Fruit fly (Drosophila melanogaster) whole organism, prepupa: ENCODE data around the gene CG34247.

Experiments used
- Blimp-1 ChIP-seq: fragments of 200-800 bp; sonication (Bioruptor generic); optimal IDR thresholded peaks from 3 replicates; lab custom pipeline; 2017; ENCODE audit warnings: missing biosample characterization, missing genetic modification characterization, mild to moderate bottlenecking, moderate library complexity, missing genetic modification reagents
- CG10631 ChIP-seq: fragments of 200-800 bp; sonication (Bioruptor generic); optimal IDR thresholded peaks from 2 replicates; lab custom pipeline; 2016; ENCODE audit warnings: missing biosample characterization, missing genetic modification characterization
- CG11294 ChIP-seq: fragments of 200-800 bp; sonication (Bioruptor generic); IDR thresholded peaks from 2 replicates; pipeline ENCODE4 v1.3.6; 2022; ENCODE audit warnings: missing biosample characterization, missing genetic modification characterization
- CG11902 ChIP-seq: fragments of 200-800 bp; sonication (Bioruptor generic); optimal IDR thresholded peaks from 3 replicates; lab custom pipeline; 2016; ENCODE audit warnings: missing biosample characterization, missing genetic modification characterization
- CG1621 ChIP-seq: fragments of 200-800 bp; sonication (Bioruptor generic); optimal IDR thresholded peaks from 3 replicates; lab custom pipeline; 2018; ENCODE audit warnings: missing biosample characterization, mild to moderate bottlenecking, missing genetic modification characterization
- CG16779 ChIP-seq: fragments of 200-800 bp; sonication (Bioruptor generic); optimal IDR thresholded peaks from 3 replicates; lab custom pipeline; 2017; ENCODE audit warnings: missing biosample characterization, mild to moderate bottlenecking, missing genetic modification characterization
- CG3032 ChIP-seq: fragments of 200-800 bp; optimal IDR thresholded peaks from 2 replicates; lab custom pipeline; 2019; ENCODE audit warnings: missing biosample characterization, mild to moderate bottlenecking, missing genetic modification characterization, moderate library complexity
- CG32006 ChIP-seq: fragments of 200-800 bp; sonication (Bioruptor generic); optimal IDR thresholded peaks from 3 replicates; lab custom pipeline; 2017; ENCODE audit warnings: missing biosample characterization, mild to moderate bottlenecking, missing genetic modification characterization
- CG34406 ChIP-seq: fragments of 200-800 bp; sonication (Bioruptor generic); optimal IDR thresholded peaks from 3 replicates; lab custom pipeline; 2016; ENCODE audit warnings: missing biosample characterization, missing genetic modification characterization
- CG3919 ChIP-seq: fragments of 200-800 bp; sonication (Bioruptor generic); optimal IDR thresholded peaks from 3 replicates; lab custom pipeline; 2016; ENCODE audit warnings: missing biosample characterization, missing genetic modification characterization
- CG4318 ChIP-seq: fragments of 200-800 bp; sonication (Bioruptor generic); optimal IDR thresholded peaks from 3 replicates; lab custom pipeline; 2017; ENCODE audit warnings: missing biosample characterization, mild to moderate bottlenecking, missing genetic modification characterization
- CG6163 ChIP-seq: fragments of 200-800 bp; sonication (Bioruptor generic); IDR thresholded peaks from 3 replicates; pipeline ENCODE4 v1.3.6; 2022; ENCODE audit warnings: missing biosample characterization, missing genetic modification characterization
- CG6276 ChIP-seq: fragments of 200-800 bp; sonication (Bioruptor generic); optimal IDR thresholded peaks from 2 replicates; lab custom pipeline; 2017; ENCODE audit warnings: missing biosample characterization, mild to moderate bottlenecking, missing genetic modification characterization
- CG6792 ChIP-seq: fragments of 200-800 bp; sonication (Bioruptor generic); optimal IDR thresholded peaks from 3 replicates; lab custom pipeline; 2016; ENCODE audit warnings: missing biosample characterization, missing genetic modification characterization
- CG6808 ChIP-seq: fragments of 200-800 bp; sonication (Bioruptor generic); optimal IDR thresholded peaks from 3 replicates; lab custom pipeline; 2017; ENCODE audit warnings: missing biosample characterization, missing genetic modification characterization, mild to moderate bottlenecking, moderate library complexity, missing genetic modification reagents
- CG7368 ChIP-seq: fragments of 200-800 bp; sonication (Bioruptor generic); optimal IDR thresholded peaks from 3 replicates; lab custom pipeline; 2016; ENCODE audit warnings: missing biosample characterization, missing genetic modification characterization
- CG8119 ChIP-seq: fragments of 200-800 bp; sonication (Bioruptor generic); IDR thresholded peaks from 3 replicates; pipeline ENCODE4 v1.3.6; 2022; ENCODE audit warnings: missing biosample characterization, missing genetic modification characterization
- CG8632 ChIP-seq: fragments of 200-800 bp; sonication (Bioruptor generic); optimal IDR thresholded peaks from 3 replicates; lab custom pipeline; 2016; ENCODE audit warnings: missing biosample characterization, missing genetic modification characterization
- Eip78C ChIP-seq: fragments of 200-800 bp; sonication (Bioruptor generic); peaks from one replicate; lab custom pipeline; 2016; ENCODE audit warnings: missing biosample characterization, missing genetic modification characterization
- Ets21C ChIP-seq: fragments of 200-800 bp; sonication (Bioruptor generic); optimal IDR thresholded peaks from 3 replicates; lab custom pipeline; 2016; ENCODE audit warnings: missing biosample characterization, missing genetic modification characterization
- Ets96B ChIP-seq: fragments of 200-800 bp; optimal IDR thresholded peaks from 2 replicates; lab custom pipeline; 2019; ENCODE audit warnings: missing biosample characterization, mild to moderate bottlenecking, missing genetic modification characterization, moderate library complexity
- Gug ChIP-seq: fragments of 200-800 bp; sonication (Bioruptor generic); IDR thresholded peaks from 2 replicates; pipeline ENCODE4 v1.3.6; 2022; ENCODE audit warnings: missing biosample characterization, missing genetic modification characterization
- Hr38 ChIP-seq: sonication (Bioruptor generic); optimal IDR thresholded peaks from 2 replicates; lab custom pipeline; 2016; ENCODE audit warnings: missing biosample characterization, missing genetic modification characterization
- Hr4 ChIP-seq: fragments of 200-800 bp; sonication (Bioruptor generic); optimal IDR thresholded peaks from 3 replicates; lab custom pipeline; 2016; ENCODE audit warnings: missing biosample characterization, missing genetic modification characterization
- Lpt ChIP-seq: fragments of 200-800 bp; sonication (Bioruptor generic); optimal IDR thresholded peaks from 3 replicates; lab custom pipeline; 2016; ENCODE audit warnings: missing biosample characterization, missing genetic modification characterization
- Met ChIP-seq: fragments of 200-800 bp; sonication (Bioruptor generic); optimal IDR thresholded peaks from 3 replicates; lab custom pipeline; 2016; ENCODE audit warnings: missing biosample characterization, missing genetic modification characterization
- Smox ChIP-seq: fragments of 200-800 bp; sonication (Bioruptor generic); optimal IDR thresholded peaks from 3 replicates; lab custom pipeline; 2016; ENCODE audit warnings: missing biosample characterization, missing genetic modification characterization
- Sox15 ChIP-seq: fragments of 200-800 bp; sonication (Bioruptor generic); optimal IDR thresholded peaks from 3 replicates; lab custom pipeline; 2016; ENCODE audit warnings: missing biosample characterization, missing genetic modification characterization
- acj6 ChIP-seq: fragments of 200-800 bp; sonication (Bioruptor generic); optimal IDR thresholded peaks from 3 replicates; lab custom pipeline; 2016; ENCODE audit warnings: missing biosample characterization, missing genetic modification characterization
- cyc ChIP-seq: fragments of 200-800 bp; sonication (Bioruptor generic); optimal IDR thresholded peaks from 3 replicates; lab custom pipeline; 2016; ENCODE audit warnings: missing biosample characterization, missing genetic modification characterization
- dac ChIP-seq: fragments of 200-800 bp; sonication (Bioruptor generic); optimal IDR thresholded peaks from 2 replicates; lab custom pipeline; 2017; ENCODE audit warnings: missing biosample characterization, mild to moderate bottlenecking, missing genetic modification characterization
- dsx ChIP-seq: fragments of 200-800 bp; optimal IDR thresholded peaks from 3 replicates; lab custom pipeline; 2019; ENCODE audit warnings: missing biosample characterization, mild to moderate bottlenecking, missing genetic modification characterization, moderate library complexity; ENCODE audit not compliant: poor library complexity, severe bottlenecking
- eg ChIP-seq: fragments of 200-800 bp; sonication (Bioruptor generic); IDR thresholded peaks from 3 replicates; pipeline ENCODE4 v1.3.6; 2022; ENCODE audit warnings: missing biosample characterization, missing genetic modification characterization
- esn ChIP-seq: fragments of 200-800 bp; sonication (Bioruptor generic); optimal IDR thresholded peaks from 2 replicates; lab custom pipeline; 2016; ENCODE audit warnings: missing biosample characterization, mild to moderate bottlenecking, missing genetic modification characterization, moderate library complexity
- fd59A ChIP-seq: fragments of 200-800 bp; sonication (Bioruptor generic); optimal IDR thresholded peaks from 2 replicates; lab custom pipeline; 2017; ENCODE audit warnings: missing biosample characterization, mild to moderate bottlenecking, missing genetic modification characterization, missing genetic modification reagents
- lz ChIP-seq: fragments of 200-800 bp; sonication (Bioruptor generic); optimal IDR thresholded peaks from 3 replicates; lab custom pipeline; 2016; ENCODE audit warnings: missing biosample characterization, missing genetic modification characterization
- net ChIP-seq: fragments of 200-800 bp; sonication (Bioruptor generic); optimal IDR thresholded peaks from 3 replicates; lab custom pipeline; 2016; ENCODE audit warnings: missing biosample characterization, missing genetic modification characterization
- salr ChIP-seq, 2 experiments: fragments of 200-800 bp; sonication (Bioruptor generic); optimal IDR thresholded peaks; 3 replicates each; lab custom pipeline; 2016 to 2018; ENCODE audit warnings: missing biosample characterization in 2 of 2, missing genetic modification characterization in 2 of 2, mild to moderate bottlenecking in 1 of 2
- ss ChIP-seq, 2 experiments: fragments of 200-800 bp; sonication (Bioruptor generic); optimal IDR thresholded peaks; 2 replicates in 1 of 2; 3 replicates in 1 of 2; lab custom pipeline; 2017 to 2018; ENCODE audit warnings: mild to moderate bottlenecking in 2 of 2, missing biosample characterization in 2 of 2, missing genetic modification characterization in 2 of 2, moderate library complexity in 1 of 2
- svp ChIP-seq: fragments of 200-800 bp; sonication (Bioruptor generic); peaks from one replicate; lab custom pipeline; 2016; ENCODE audit warnings: missing biosample characterization, missing genetic modification characterization
- topi ChIP-seq: fragments of 200-800 bp; sonication (Bioruptor generic); optimal IDR thresholded peaks from 3 replicates; lab custom pipeline; 2016; ENCODE audit warnings: missing biosample characterization, missing genetic modification characterization

CG34247 gene

DNA sequence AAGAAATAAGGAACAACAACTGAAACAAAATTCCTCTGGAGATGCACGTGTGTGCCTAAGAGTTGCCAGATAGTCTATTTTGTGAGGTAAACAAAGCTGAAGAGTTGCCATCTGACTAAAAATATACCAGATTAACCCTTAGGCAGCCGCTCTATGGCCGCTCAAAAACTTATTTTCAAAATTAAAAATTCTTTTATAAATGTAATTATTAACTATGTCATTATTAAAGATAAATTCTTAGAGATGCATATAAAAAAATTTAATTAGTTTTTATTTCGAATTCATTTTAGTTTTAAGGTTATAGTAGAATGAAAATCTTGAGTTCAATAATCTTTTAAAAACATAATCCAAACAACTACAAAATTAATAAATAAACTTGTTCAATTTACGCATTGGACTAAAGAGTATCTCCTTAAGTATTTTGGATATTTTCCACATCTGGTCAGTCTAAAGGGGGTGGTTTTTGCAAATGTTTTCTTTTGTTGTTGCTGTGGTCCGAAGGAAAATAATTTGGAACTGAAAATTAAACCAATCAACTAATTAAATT is 32.7 kb downstream of the CG34247 start, which contains the start of gene Tmx3 (continued):
- TF ChIP-seq dac (peak; percentile 65), CG6163 (peak; percentile 93; the same call in 2 of the 3 replicates), dsx (peak; percentile 83), ss (GFP tag; optimal IDR thresholded peaks at IDR 0.05; lab: Kevin White, UChicago) (peak in 1 of 2 experiments; percentile 67), cyc (GFP tag; lab: Kevin White, UChicago) (peak; percentile 74), salr (GFP tag; optimal IDR thresholded peaks at IDR 0.05; lab: Kevin White, UChicago) (peak; percentile 50 to 87), CG3919 (GFP tag; lab: Kevin White, UChicago) (peak; percentile 55), CG4318 (no peak)

- TF ChIP-seq Eip78C (peak; percentile 60), eg (GFP tag; lab: Robert Waterston, UW) (no peak), svp (GFP tag; lab: Kevin White, UChicago) (peak; percentile 64)
Measured at dm6 chr3L:16225175-16225574, 36.2 kb downstream of the CG34247 start.

DNA sequence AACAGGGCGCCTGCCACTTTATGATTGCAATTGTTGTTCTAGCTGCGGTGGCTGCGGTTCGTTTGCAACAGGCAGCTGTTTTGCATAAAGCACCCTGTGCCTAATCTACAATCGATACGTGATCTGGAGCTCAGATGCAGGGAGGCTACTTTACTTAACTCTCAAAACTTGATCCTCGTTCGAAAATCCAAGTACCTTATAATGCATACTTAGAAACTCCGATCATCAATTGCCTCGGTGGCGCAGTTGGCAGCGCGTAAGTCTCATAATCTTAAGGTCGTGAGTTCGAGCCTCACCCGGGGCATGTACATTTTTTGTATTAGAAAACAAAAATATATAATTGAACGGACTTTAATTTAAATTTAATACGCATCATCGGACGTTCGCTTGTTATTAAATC is 39.6 kb downstream of the CG34247 start:
- TF ChIP-seq CG32006 (GFP tag; lab: Kevin White, UChicago) (no peak), CG34406 (GFP tag; lab: Kevin White, UChicago) (no peak), eg (GFP tag; lab: Robert Waterston, UW) (no peak), fd59A (no peak), CG16779 (tag; lab: Kevin White, UChicago) (no peak), Eip78C (peak; percentile 11), svp (GFP tag; lab: Kevin White, UChicago) (peak; percentile 69), Gug (GFP tag; lab: Robert Waterston, UW) (no peak), CG3032 (no peak), CG1621 (tag; lab: Kevin White, UChicago) (no peak), CG6276 (GFP tag; lab: Kevin White, UChicago) (no peak), esn (no peak)
- TF ChIP-seq, all 60 proteins: peak for 2

dm6 chr3L:16221278-16221677 is 40.1 kb downstream of the CG34247 start:
- TF ChIP-seq Sox15 (no peak), Eip78C (peak; percentile 63), CG32006 (GFP tag; lab: Kevin White, UChicago) (peak; percentile 47), CG11294 (GFP tag; lab: Robert Waterston, UW) (no peak), Hr4 (GFP tag; lab: Kevin White, UChicago) (peak; percentile 8), salr (GFP tag; optimal IDR thresholded peaks at IDR 0.05; lab: Kevin White, UChicago) (peak in 1 of 2 experiments; percentile 7), CG6276 (GFP tag; lab: Kevin White, UChicago) (peak; percentile 6), CG8119 (GFP tag; lab: Robert Waterston, UW) (0 out of 3 replicates have a peak, but pooled peaks have one; percentile 30), CG4318 (peak; percentile 32), Lpt (peak; percentile 1), CG3919 (GFP tag; lab: Kevin White, UChicago) (peak; percentile 7), dac (no peak), topi (GFP tag; lab: Kevin White, UChicago) (no peak)

DNA sequence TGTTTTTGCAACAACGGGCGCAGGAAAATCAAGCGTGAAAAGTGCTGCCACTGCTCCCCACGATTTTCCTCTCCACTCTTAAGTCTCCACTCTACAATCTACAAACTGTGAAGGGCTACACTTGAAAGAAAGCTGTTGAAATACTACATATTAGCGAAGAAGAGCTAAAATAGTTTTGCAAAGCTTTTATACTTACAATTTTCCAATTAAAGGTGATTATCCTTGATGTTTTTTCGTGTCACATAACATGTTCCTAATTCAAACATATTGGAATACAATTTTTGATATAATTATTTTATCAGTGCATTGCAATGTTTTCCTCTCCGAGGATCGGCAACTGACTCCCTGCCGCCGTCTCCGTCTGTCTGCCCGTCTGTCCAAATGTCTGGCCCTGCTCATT is 43.5 kb downstream of the CG34247 start:
- TF ChIP-seq acj6 (GFP tag; lab: Kevin White, UChicago), result peak; percentile 55
- TF ChIP-seq CG10631 (GFP tag; lab: Kevin White, UChicago), result peak; percentile 72
- TF ChIP-seq CG11294 (GFP tag; lab: Robert Waterston, UW), result 0 out of 2 replicates have a peak, but pooled peaks have one; percentile 38
- peak; percentile 28 for TF ChIP-seq topi (GFP tag; lab: Kevin White, UChicago)
- TF ChIP-seq Sox15, result no peak
- TF ChIP-seq CG16779 (tag; lab: Kevin White, UChicago), result no peak
- TF ChIP-seq CG6163, result peak; percentile 83
- no peak for TF ChIP-seq Hr38 (GFP tag; lab: Kevin White, UChicago)
- TF ChIP-seq Smox, result no peak
- TF ChIP-seq CG3032, result peak; percentile 9
- TF ChIP-seq CG34406 (GFP tag; lab: Kevin White, UChicago), result peak; percentile 5
- no peak for TF ChIP-seq CG11902 (GFP tag; lab: Kevin White, UChicago)
- peak; percentile 41 for TF ChIP-seq net
- peak; percentile 83 for TF ChIP-seq eg (GFP tag; lab: Robert Waterston, UW)
- TF ChIP-seq Met (GFP tag; lab: Kevin White, UChicago), result peak; percentile 49
- TF ChIP-seq Blimp-1, result no peak
- peak; percentile 37 for TF ChIP-seq CG6808 (GFP tag; lab: Kevin White, UChicago)
- peak; percentile 10 for TF ChIP-seq esn
- no peak for TF ChIP-seq CG7368
- peak; percentile 78 for TF ChIP-seq Lpt
- peak; percentile 84 for TF ChIP-seq Hr4 (GFP tag; lab: Kevin White, UChicago)
- peak; percentile 30 for TF ChIP-seq CG6792 (GFP tag; lab: Kevin White, UChicago)
- TF ChIP-seq Ets21C, result no peak
- peak; percentile 40 for TF ChIP-seq Ets96B (tag; lab: Kevin White, UChicago)
- TF ChIP-seq lz (GFP tag; lab: Kevin White, UChicago), result peak; percentile 11
- no peak for TF ChIP-seq CG8632 (GFP tag; lab: Kevin White, UChicago)
